Worm (Caenorhabditis elegans): ENCODE data around the gene jmjd-1.1.

jmjd-1.1 gene

ce11 chrII:11813895-11814369, 7.6 kb downstream of the jmjd-1.1 start, which contains the start of gene F43G6.8 (continued):
- TF ChIP-seq dsc-1 (tag; optimal IDR thresholded peaks at IDR 0.05) (no peak), pag-3 (tag; optimal IDR thresholded peaks at IDR 0.05; ENCODE audit: borderline replicate concordance, insufficient read depth) (no peak), nhr-19 (GFP tag; conservative IDR thresholded peaks at IDR 0.05) (no peak), fkh-4 (tag; optimal IDR thresholded peaks at IDR 0.05; ENCODE audit: borderline replicate concordance) (no peak), ces-1 (GFP tag; optimal IDR thresholded peaks at IDR 0.05) (no peak), swsn-7 (tag; optimal IDR thresholded peaks at IDR 0.05) (peak; percentile 35), blmp-1 (tag; optimal IDR thresholded peaks at IDR 0.05) (peak; percentile 97), C34B4.2 (tag; optimal IDR thresholded peaks at IDR 0.05) (no peak), nhr-84 (tag; optimal IDR thresholded peaks at IDR 0.05) (no peak), nhr-12 (tag; optimal IDR thresholded peaks at IDR 0.05) (no peak), vab-15 (tag; optimal IDR thresholded peaks at IDR 0.05) (no peak), tlp-1 (tag; optimal IDR thresholded peaks at IDR 0.05) (no peak), ceh-90 (tag; optimal IDR thresholded peaks at IDR 0.05) (no peak), egl-27 (tag; optimal IDR thresholded peaks at IDR 0.05) (no peak), mef-2 (tag; optimal IDR thresholded peaks at IDR 0.05) (no peak), C16A3.4 (tag; optimal IDR thresholded peaks at IDR 0.05) (peak; percentile 37), nhr-11 (tag; optimal IDR thresholded peaks at IDR 0.05) (peak; percentile 55), nhr-71 (tag; optimal IDR thresholded peaks at IDR 0.05) (peak; percentile 61), sptf-1 (tag; optimal IDR thresholded peaks at IDR 0.05) (no peak), mdl-1 (tag; optimal IDR thresholded peaks at IDR 0.05) (peak in 1 of 2 experiments; percentile 76), pax-3 (tag; optimal IDR thresholded peaks at IDR 0.05) (no peak), unc-130 (tag; optimal IDR thresholded peaks at IDR 0.05) (peak; percentile 58), nhr-47 (tag; optimal IDR thresholded peaks at IDR 0.05) (peak; percentile 47), fkh-8 (tag; optimal IDR thresholded peaks at IDR 0.05) (peak; percentile 75), ceh-8 (GFP tag; optimal IDR thresholded peaks at IDR 0.05) (no peak), ama-1 (optimal IDR thresholded peaks at IDR 0.05) (peak; percentile 52), jun-1 (tag; optimal IDR thresholded peaks at IDR 0.05) (peak; percentile 12), ztf-4 (tag; optimal IDR thresholded peaks at IDR 0.05) (peak; percentile 2), unc-86 (tag; optimal IDR thresholded peaks at IDR 0.05) (peak; percentile 12), skn-1 (tag; optimal IDR thresholded peaks at IDR 0.05) (peak; percentile 21), nhr-77 (tag; optimal IDR thresholded peaks at IDR 0.05) (no peak), mab-9 (GFP tag; IDR thresholded peaks at IDR 0.05) (0 out of 2 replicates have a peak, but pooled peaks have one; percentile 33), zag-1 (tag; optimal IDR thresholded peaks at IDR 0.05) (no peak), nhr-76 (tag; optimal IDR thresholded peaks at IDR 0.05) (no peak), unc-98 (GFP tag; IDR thresholded peaks at IDR 0.05) (no peak), rnt-1 (tag; optimal IDR thresholded peaks at IDR 0.05) (peak; percentile 56), nhr-28 (tag; optimal IDR thresholded peaks at IDR 0.05) (no peak), xbp-1 (tag; optimal IDR thresholded peaks at IDR 0.05) (peak; percentile 18), nhr-90 (tag; optimal IDR thresholded peaks at IDR 0.05; ENCODE audit: poor library complexity) (no peak), Y116A8C.19 (tag; optimal IDR thresholded peaks at IDR 0.05; ENCODE audit: borderline replicate concordance) (no peak), ztf-11 (tag; optimal IDR thresholded peaks at IDR 0.05) (no peak)

- no peak for TF ChIP-seq nhr-20 (tag; optimal IDR thresholded peaks at IDR 0.05)
- no peak for TF ChIP-seq zip-4 (GFP tag; optimal IDR thresholded peaks at IDR 0.05)
- no peak for TF ChIP-seq unc-86 (tag; optimal IDR thresholded peaks at IDR 0.05)
- no peak for TF ChIP-seq F16B12.6 (tag; optimal IDR thresholded peaks at IDR 0.05)
- TF ChIP-seq unc-62 (GFP tag; optimal IDR thresholded peaks at IDR 0.05) = no peak
- TF ChIP-seq skn-1 (tag; optimal IDR thresholded peaks at IDR 0.05) = no peak
- TF ChIP-seq pax-3 (tag; optimal IDR thresholded peaks at IDR 0.05) = no peak
- TF ChIP-seq snu-23 (GFP tag; optimal IDR thresholded peaks at IDR 0.05) = no peak
- TF ChIP-seq efl-1 (optimal IDR thresholded peaks at IDR 0.05) = no peak
- TF ChIP-seq efl-1 (GFP tag; optimal IDR thresholded peaks at IDR 0.05 in 1 of 2) = no peak
- TF ChIP-seq sup-37 (GFP tag; optimal IDR thresholded peaks at IDR 0.05) = no peak
- no peak for TF ChIP-seq nhr-11 (tag; optimal IDR thresholded peaks at IDR 0.05)
- TF ChIP-seq elt-3 (tag; optimal IDR thresholded peaks at IDR 0.05) = no peak
- TF ChIP-seq aly-2 (tag; optimal IDR thresholded peaks at IDR 0.05) = no peak
- no peak for TF ChIP-seq pqm-1 (tag; optimal IDR thresholded peaks at IDR 0.05)
- no peak for TF ChIP-seq ztf-4 (tag; optimal IDR thresholded peaks at IDR 0.05)
- TF ChIP-seq egl-27 (tag; optimal IDR thresholded peaks at IDR 0.05) = no peak
These were observed 9.7 kb downstream of the jmjd-1.1 start for ce11 chrII:11816014-11816413.
